Worm (Caenorhabditis elegans) whole organism, L4 larva: ENCODE measurements around the gene srh-92.
A peak's percentile ranks its signal among the peaks of the same experiment; 100 is the strongest.

ENCODE experiments used
- aha-1 ChIP-seq: fragments of 150-350 bp; peaks from one replicate; lab custom pipeline; 2014; ENCODE audit warnings: missing biosample characterization, missing genetic modification characterization
- ces-1 ChIP-seq: fragments of 150-350 bp; sonication (generic microtip); optimal IDR thresholded peaks from 4 replicates; lab custom pipeline; 2014; ENCODE audit warnings: missing biosample characterization, missing genetic modification reagents, missing genetic modification characterization
- daf-12 ChIP-seq: fragments of 150-350 bp; optimal IDR thresholded peaks from 2 replicates; lab custom pipeline; 2014; ENCODE audit warnings: missing biosample characterization, missing genetic modification reagents, missing genetic modification characterization
- fkh-10 ChIP-seq: fragments of 150-350 bp; optimal IDR thresholded peaks from 2 replicates; lab custom pipeline; 2014; ENCODE audit warnings: missing biosample characterization, missing genetic modification reagents, missing genetic modification characterization
- lin-15B ChIP-seq: fragments of 150-350 bp; sonication (generic microtip); optimal IDR thresholded peaks from 3 replicates; lab custom pipeline; 2014; ENCODE audit warnings: missing biosample characterization, missing genetic modification characterization
- lsy-2 ChIP-seq, 2 experiments: fragments of 150-350 bp in 1 of 2; sonication (generic microtip) in 1 of 2; optimal IDR thresholded peaks; 2 replicates each; lab custom pipeline; 2014 to 2017; ENCODE audit warnings: missing biosample characterization in 2 of 2, missing genetic modification characterization in 2 of 2
- madf-9 ChIP-seq: fragments of 200-800 bp; sonication (Bioruptor generic); conservative IDR thresholded peaks from 2 replicates; pipeline ENCODE4 v1.3.6; 2022; ENCODE audit warnings: missing genetic modification reagents, missing genetic modification characterization, missing compliant biosample characterization
- nhr-10 ChIP-seq: fragments of 150-350 bp; optimal IDR thresholded peaks from 2 replicates; lab custom pipeline; 2014; ENCODE audit warnings: missing biosample characterization, missing genetic modification characterization
- nhr-11 ChIP-seq: fragments of 150-350 bp; optimal IDR thresholded peaks from 2 replicates; lab custom pipeline; 2014; ENCODE audit warnings: missing biosample characterization, missing genetic modification characterization
- nhr-111 ChIP-seq: fragments of 200-800 bp; sonication (Bioruptor generic); optimal IDR thresholded peaks from 2 replicates; lab custom pipeline; 2018; ENCODE audit warnings: mild to moderate bottlenecking, missing genetic modification characterization, missing compliant biosample characterization
- nhr-237 ChIP-seq: sonication (generic microtip); optimal IDR thresholded peaks from 2 replicates; lab custom pipeline; 2017; ENCODE audit warnings: missing biosample characterization, missing genetic modification characterization
- unc-130 ChIP-seq: sonication (generic microtip); optimal IDR thresholded peaks from 2 replicates; lab custom pipeline; 2016; ENCODE audit warnings: missing genetic modification reagents, missing genetic modification characterization, missing compliant biosample characterization
- unc-62 ChIP-seq, 3 experiments: fragments of 150-350 bp in 1 of 3; sonication (generic microtip); optimal IDR thresholded peaks in 2 of 3; peaks in 1 of 3; 1 replicate in 1 of 3; 2 replicates in 2 of 3; lab custom pipeline; 2014 to 2017; ENCODE audit warnings: missing biosample characterization in 3 of 3, missing genetic modification characterization in 3 of 3, missing genetic modification reagents in 3 of 3, missing genotype in 1 of 3
- zag-1 ChIP-seq: fragments of 150-350 bp; optimal IDR thresholded peaks from 2 replicates; lab custom pipeline; 2014; ENCODE audit warnings: missing biosample characterization, missing genetic modification characterization

- TF ChIP-seq nhr-10 (tag; lab: Kevin White, UChicago) = no peak
- no peak for TF ChIP-seq unc-130 (GFP tag; lab: Kevin White, UChicago)
- TF ChIP-seq unc-62 (GFP tag; optimal IDR thresholded peaks at IDR 0.05 in 1 of 2; lab: Kevin White, UChicago) = peak in 1 of 2 experiments; percentile 74
- no peak for TF ChIP-seq unc-62 (tag; optimal IDR thresholded peaks at IDR 0.05; lab: Kevin White, UChicago)
- TF ChIP-seq zag-1 = no peak
- no peak for TF ChIP-seq lin-15B (tag; lab: Kevin White, UChicago)
- TF ChIP-seq ces-1 (GFP tag; lab: Kevin White, UChicago) = no peak
- TF ChIP-seq aha-1 = peak; percentile 90
- TF ChIP-seq madf-9 (GFP tag; lab: Robert Waterston, UW) = no peak
- TF ChIP-seq nhr-237 (tag; lab: Kevin White, UChicago) = no peak
- no peak for TF ChIP-seq nhr-111 (GFP tag; lab: Kevin White, UChicago)
- no peak for TF ChIP-seq fkh-10 (GFP tag; lab: Kevin White, UChicago)
- TF ChIP-seq nhr-11 (tag; lab: Kevin White, UChicago) = no peak
- no peak for TF ChIP-seq daf-12 (tag; lab: Kevin White, UChicago)
- peak in 1 of 2 experiments; percentile 7 for TF ChIP-seq lsy-2 (tag; optimal IDR thresholded peaks at IDR 0.05; lab: Kevin White, UChicago)
These were observed 28.2 kb downstream of the srh-92 start for ce11 chrV:7432441-7433146.
